Worm (Caenorhabditis elegans): ENCODE data around the gene F44F4.9.
"Not testable (repeated sequence)": the region's sequence is repeated elsewhere in the genome, so short reads cannot be mapped to it uniquely, and the experiment has no call there.

Gene F44F4.9

DNA sequence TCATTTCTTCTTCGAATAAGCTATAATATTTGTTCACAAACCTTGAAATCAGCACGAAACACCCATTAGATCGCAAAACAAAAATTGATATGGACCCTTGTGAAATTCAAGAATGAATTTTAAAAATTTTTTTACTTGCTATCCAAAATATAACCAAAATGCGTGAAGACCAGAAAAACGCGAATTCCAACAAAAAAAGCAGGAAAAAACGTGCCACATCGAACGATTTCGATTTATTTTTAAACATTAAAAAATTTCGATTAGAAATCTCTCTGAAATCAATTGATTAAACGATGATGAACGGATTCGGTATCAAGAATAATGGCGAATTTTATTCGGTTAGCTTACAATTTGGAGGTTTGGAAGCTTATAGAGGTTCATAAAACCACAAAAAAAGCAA lies 31.7 kb upstream of the F44F4.9 start, which contains the start of the genes tceb-3 and gskl-1:
tceb-3 (minus strand) TSS at position 101 of the 400 bp plus-strand sequence.
gskl-1 (plus strand) TSS at position 243 of the 400 bp plus-strand sequence.
- TF ChIP-seq cog-1 (tag; optimal IDR thresholded peaks at IDR 0.05) (no peak), ref-1 (GFP tag; conservative IDR thresholded peaks at IDR 0.05) (no peak), tab-1 (GFP tag; IDR thresholded peaks at IDR 0.05) (no peak), ztf-23 (GFP tag; IDR thresholded peaks at IDR 0.05) (no peak), T22C8.4 (GFP tag; IDR thresholded peaks at IDR 0.05) (no peak), flt-1 (GFP tag; IDR thresholded peaks at IDR 0.05) (no peak)

DNA sequence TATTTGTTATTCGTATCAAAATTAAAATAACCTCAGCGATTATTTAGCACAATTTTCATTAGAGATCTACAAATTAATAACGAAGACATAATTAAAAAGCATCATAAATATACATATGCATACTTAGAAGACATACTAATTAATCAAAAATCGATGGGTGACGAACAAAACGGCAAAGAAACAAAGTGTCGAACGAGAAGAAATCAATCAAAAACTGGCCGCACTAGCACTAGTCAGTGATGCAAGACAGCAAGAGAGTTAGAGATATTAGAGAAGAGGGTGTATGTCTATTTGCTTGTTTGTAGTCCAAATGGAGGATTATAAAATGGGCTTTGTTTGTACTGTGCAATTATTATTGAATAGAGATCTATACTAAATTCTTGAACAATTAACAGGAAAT lies 31.2 kb upstream of the F44F4.9 start:
- TF ChIP-seq cog-1 (tag; optimal IDR thresholded peaks at IDR 0.05) (no peak), med-1 (GFP tag; optimal IDR thresholded peaks at IDR 0.05; ENCODE audit: insufficient read depth) (no peak), T22C8.4 (GFP tag; IDR thresholded peaks at IDR 0.05) (no peak), ztf-29 (GFP tag; IDR thresholded peaks at IDR 0.05) (no peak), ztf-23 (GFP tag; IDR thresholded peaks at IDR 0.05) (no peak), ref-1 (GFP tag; conservative IDR thresholded peaks at IDR 0.05) (no peak), flt-1 (GFP tag; IDR thresholded peaks at IDR 0.05) (no peak), klf-2 (GFP tag; conservative IDR thresholded peaks at IDR 0.05) (no peak), tab-1 (GFP tag; IDR thresholded peaks at IDR 0.05) (no peak)

DNA sequence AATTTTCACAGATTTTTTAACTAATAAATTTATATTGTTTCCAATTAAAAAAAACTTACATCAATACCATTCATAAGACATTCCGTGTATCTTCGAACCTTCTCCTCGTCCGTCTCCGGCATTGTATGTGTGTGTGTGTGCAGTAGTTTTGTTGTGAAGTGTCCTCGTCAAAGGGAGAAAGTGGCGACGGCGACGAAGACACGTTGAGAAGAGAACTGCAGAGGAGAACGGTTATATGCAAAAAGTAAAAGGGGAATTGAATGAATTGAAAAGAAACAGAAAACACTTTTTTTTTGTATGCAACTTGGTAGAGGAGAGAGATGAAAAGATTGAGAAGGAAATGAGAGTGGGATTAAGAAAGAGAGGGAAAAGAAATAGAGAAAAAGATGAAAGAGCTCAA lies 29.8 kb upstream of the F44F4.9 start:
- no peak for TF ChIP-seq T22C8.4 (GFP tag; IDR thresholded peaks at IDR 0.05)
- TF ChIP-seq ztf-29 (GFP tag; IDR thresholded peaks at IDR 0.05) = no peak
- TF ChIP-seq klf-2 (GFP tag; conservative IDR thresholded peaks at IDR 0.05) = no peak
- TF ChIP-seq med-1 (GFP tag; optimal IDR thresholded peaks at IDR 0.05; ENCODE audit: insufficient read depth) = no peak
- no peak for TF ChIP-seq ztf-23 (GFP tag; IDR thresholded peaks at IDR 0.05)
- no peak for TF ChIP-seq flt-1 (GFP tag; IDR thresholded peaks at IDR 0.05)
- no peak for TF ChIP-seq ref-1 (GFP tag; conservative IDR thresholded peaks at IDR 0.05)
- no peak for TF ChIP-seq cog-1 (tag; optimal IDR thresholded peaks at IDR 0.05)
- no peak for TF ChIP-seq tab-1 (GFP tag; IDR thresholded peaks at IDR 0.05)

DNA sequence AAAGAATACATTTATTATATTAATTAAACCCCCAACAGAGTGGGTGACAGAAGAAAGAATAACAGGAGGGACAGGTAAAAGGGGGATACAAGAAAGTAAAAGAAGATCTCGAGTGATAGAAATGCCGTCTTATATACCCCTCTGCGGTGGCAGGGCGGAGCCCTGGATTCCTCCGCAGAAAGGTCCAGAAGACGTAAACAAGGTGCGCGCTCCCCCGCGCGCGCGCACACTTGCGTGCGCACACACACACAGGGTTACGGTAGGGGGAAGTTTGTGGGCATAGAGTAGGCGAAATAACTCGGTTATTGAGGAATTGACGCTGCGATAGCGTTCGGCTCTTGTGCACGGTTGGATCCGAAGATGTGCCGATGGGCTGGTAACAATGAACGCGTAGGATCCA lies 26.3 kb upstream of the F44F4.9 start, which contains the start of gene R03D7.15:
R03D7.15 (plus strand) TSS at position 299 of the 400 bp plus-strand sequence.
- TF ChIP-seq tab-1, ztf-29, ztf-23 (GFP tag; IDR thresholded peaks at IDR 0.05): not testable (repeated sequence)

DNA sequence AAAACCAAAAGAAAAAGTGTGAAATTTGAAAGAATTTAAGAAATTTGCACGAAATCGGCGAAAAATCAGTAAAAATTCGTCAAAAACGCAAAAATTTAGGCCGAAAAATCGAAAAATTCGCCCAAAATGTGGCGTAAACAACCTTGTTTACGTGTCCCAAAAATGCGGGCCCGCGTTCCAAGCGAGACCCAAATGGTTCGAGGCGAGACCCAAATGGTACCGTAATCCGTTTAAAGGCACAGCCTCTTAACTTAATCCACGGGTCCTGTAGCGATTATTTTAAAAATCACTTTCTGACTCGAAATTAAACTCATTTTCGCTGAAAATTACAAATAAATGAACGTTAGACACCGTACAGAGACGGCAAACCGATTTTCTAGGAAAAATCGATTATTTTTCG lies 19.7 kb upstream of the F44F4.9 start:
- TF ChIP-seq ztf-23 (GFP tag; IDR thresholded peaks at IDR 0.05) (no peak), tab-1 (GFP tag; IDR thresholded peaks at IDR 0.05) (no peak), ref-1 (GFP tag; conservative IDR thresholded peaks at IDR 0.05) (no peak), med-1 (GFP tag; optimal IDR thresholded peaks at IDR 0.05; ENCODE audit: insufficient read depth) (no peak), flt-1 (GFP tag; IDR thresholded peaks at IDR 0.05) (no peak), T22C8.4 (GFP tag; IDR thresholded peaks at IDR 0.05) (no peak), ztf-29 (GFP tag; IDR thresholded peaks at IDR 0.05) (no peak), cog-1 (tag; optimal IDR thresholded peaks at IDR 0.05) (no peak), klf-2 (GFP tag; conservative IDR thresholded peaks at IDR 0.05) (no peak)

DNA sequence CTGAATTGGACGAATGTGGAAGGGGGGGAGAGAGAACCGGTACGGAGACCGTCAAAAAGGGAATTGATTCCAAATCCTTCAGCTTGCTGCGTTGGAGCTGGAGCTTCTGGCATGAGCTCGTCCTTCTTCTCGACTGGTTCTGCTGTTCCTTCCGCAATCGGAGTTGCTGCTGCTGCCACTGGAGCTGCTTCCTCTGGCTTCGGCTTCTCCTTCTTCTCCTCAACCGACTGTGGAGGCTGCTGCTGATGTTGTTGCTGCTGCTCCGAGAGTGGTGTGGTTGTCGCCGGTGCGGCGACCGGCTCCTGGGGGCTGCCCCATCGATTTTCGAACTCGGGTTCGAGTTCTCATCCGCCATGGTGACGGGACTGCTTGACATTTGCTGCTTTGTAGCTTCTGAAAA lies 19.2 kb upstream of the F44F4.9 start, which contains the start of gene R03D7.2:
R03D7.2 (minus strand) TSS at position 399 of the 400 bp plus-strand sequence.
- TF ChIP-seq flt-1 (GFP tag; IDR thresholded peaks at IDR 0.05) (no peak), ref-1 (GFP tag; conservative IDR thresholded peaks at IDR 0.05) (no peak), ztf-29 (GFP tag; IDR thresholded peaks at IDR 0.05) (no peak), cog-1 (tag; optimal IDR thresholded peaks at IDR 0.05) (no peak), klf-2 (GFP tag; conservative IDR thresholded peaks at IDR 0.05) (no peak), tab-1 (GFP tag; IDR thresholded peaks at IDR 0.05) (no peak), med-1 (GFP tag; optimal IDR thresholded peaks at IDR 0.05; ENCODE audit: insufficient read depth) (no peak), ztf-23 (GFP tag; IDR thresholded peaks at IDR 0.05) (no peak), T22C8.4 (GFP tag; IDR thresholded peaks at IDR 0.05) (no peak)

DNA sequence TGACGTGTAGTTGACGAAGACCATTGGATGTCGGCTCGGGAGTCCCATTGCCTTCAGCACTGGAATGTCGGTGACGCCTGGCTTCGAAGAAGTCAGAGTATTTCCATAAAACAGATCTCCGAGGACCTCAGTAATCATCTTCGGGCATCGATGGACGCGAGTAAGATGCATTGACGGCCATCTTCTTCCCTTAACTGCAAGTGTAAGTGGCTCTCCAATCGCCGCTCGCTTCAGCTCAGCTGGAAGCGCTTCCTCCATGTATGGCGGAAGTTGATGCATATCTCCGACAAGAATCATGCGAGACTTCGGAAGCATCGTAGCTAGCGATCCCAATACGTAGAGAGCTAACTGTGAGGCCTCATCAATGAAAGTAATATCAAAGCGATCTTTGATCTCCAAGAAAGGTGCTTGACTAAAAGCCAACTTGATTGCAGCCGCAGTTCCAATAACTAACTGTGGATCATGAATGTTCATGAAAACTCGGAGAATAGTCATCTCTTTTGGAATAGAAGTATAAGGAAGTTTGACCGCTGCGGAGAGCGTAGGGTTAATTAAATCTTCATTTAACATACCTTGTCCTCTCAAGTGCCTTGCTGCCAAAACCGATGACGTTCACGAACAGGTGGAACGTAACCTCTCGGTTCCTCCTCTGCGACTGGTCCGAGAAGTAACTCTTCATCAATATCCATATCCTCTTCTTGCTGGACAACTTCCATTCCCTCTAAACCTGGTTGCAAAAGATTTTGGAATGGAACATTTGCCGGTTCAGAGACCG lies 18.5 kb upstream of the F44F4.9 start:
- TF ChIP-seq ztf-29 (GFP tag; IDR thresholded peaks at IDR 0.05) (no peak), ref-1 (GFP tag; conservative IDR thresholded peaks at IDR 0.05) (no peak), med-1 (GFP tag; optimal IDR thresholded peaks at IDR 0.05; ENCODE audit: insufficient read depth) (no peak), tab-1 (GFP tag; IDR thresholded peaks at IDR 0.05) (no peak), cog-1 (tag; optimal IDR thresholded peaks at IDR 0.05) (no peak), flt-1 (GFP tag; IDR thresholded peaks at IDR 0.05) (no peak), klf-2 (GFP tag; conservative IDR thresholded peaks at IDR 0.05) (no peak), ztf-23 (GFP tag; IDR thresholded peaks at IDR 0.05) (no peak), T22C8.4 (GFP tag; IDR thresholded peaks at IDR 0.05) (no peak)

DNA sequence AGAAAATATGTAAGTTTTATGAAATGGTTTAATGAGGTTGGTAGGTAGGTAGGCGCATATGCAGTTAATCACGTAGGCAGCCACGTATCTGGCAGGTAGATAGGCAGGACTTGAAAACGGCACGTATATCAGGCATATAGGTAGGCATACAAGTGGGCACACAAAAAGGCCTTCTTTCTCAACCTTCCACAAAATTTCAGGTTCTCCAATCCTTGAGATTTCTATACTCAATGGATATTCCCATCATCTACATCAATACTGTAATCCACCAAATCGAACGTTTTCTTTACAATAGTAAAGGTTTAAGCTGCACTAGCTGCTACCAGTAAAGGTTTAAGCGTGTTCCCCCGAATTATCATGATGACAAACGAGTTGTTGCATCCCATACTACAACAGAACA lies 16.7 kb upstream of the F44F4.9 start:
- TF ChIP-seq ztf-23 (GFP tag; IDR thresholded peaks at IDR 0.05) (no peak), tab-1 (GFP tag; IDR thresholded peaks at IDR 0.05) (no peak), klf-2 (GFP tag; conservative IDR thresholded peaks at IDR 0.05) (no peak), T22C8.4 (GFP tag; IDR thresholded peaks at IDR 0.05) (no peak), ref-1 (GFP tag; conservative IDR thresholded peaks at IDR 0.05) (no peak), ztf-29 (GFP tag; IDR thresholded peaks at IDR 0.05) (no peak)

DNA sequence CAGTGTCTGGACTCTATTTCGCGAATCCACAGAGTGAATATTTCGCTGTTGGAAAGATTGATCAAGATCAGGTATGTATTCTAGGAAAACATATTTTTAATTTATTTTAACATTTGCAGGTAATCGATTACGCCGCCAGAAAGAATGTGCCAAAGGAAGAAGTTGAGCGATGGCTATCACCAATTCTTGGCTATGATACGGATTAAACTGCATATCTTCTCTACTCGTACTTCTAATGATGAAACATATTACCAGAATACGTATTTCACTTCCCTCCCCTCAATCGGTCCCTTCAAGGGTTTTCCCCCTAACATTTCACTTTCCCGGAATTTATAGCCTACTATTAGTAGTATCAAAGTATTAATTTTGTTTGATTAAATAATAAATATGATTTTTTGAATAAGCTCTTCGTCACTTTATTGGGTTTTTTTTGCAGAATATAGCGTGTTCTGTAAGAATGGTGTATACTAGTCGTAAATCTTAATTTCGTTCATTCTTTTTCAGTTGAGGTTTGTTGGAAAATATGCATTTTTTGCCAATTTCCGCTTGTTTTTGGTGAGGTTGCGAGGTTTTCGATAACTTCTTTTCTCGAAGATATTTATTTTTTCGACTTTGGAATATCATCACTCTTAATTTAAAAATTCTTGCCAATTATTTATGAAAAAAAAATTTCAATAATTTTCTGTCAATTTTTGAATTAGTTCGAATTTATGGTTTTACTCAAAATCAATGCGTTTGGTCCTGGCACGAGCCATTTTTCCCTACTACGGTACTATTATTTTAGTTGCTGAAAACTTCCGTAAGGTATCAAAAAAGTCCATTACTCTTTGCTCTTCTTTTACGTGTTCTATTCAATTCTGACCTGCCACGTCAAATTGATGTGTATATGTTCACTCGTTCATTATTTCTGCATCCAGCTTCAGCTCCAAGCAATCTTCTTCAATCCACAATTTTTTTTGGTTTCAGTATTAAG lies 15.3 kb upstream of the F44F4.9 start:
- TF ChIP-seq ztf-29 (GFP tag; IDR thresholded peaks at IDR 0.05) (no peak), ref-1 (GFP tag; conservative IDR thresholded peaks at IDR 0.05) (no peak), cog-1 (tag; optimal IDR thresholded peaks at IDR 0.05) (no peak), klf-2 (GFP tag; conservative IDR thresholded peaks at IDR 0.05) (no peak)

All from whole organism, midembryonic.